Fruit fly (Drosophila melanogaster): ENCODE measurements around the gene Idgf1.

The Idgf1 gene

dm6 chr2L:16495193-16495780 lies 50.2 kb downstream of the Idgf1 start (continued):
- TF ChIP-seq CG10669 (GFP tag; optimal IDR thresholded peaks at IDR 0.05) (no peak), Eip93F (GFP tag; optimal IDR thresholded peaks at IDR 0.05) (no peak), CG32006 (GFP tag; optimal IDR thresholded peaks at IDR 0.05) (peak; percentile 96), CG6854 (GFP tag; optimal IDR thresholded peaks at IDR 0.05) (no peak), CG7368 (GFP tag; optimal IDR thresholded peaks at IDR 0.05) (no peak), achi (GFP tag; optimal IDR thresholded peaks at IDR 0.05) (peak; percentile 94), CG3032 (tag; optimal IDR thresholded peaks at IDR 0.05) (no peak), fd85E (GFP tag; optimal IDR thresholded peaks at IDR 0.05) (no peak), CG8119 (GFP tag; IDR thresholded peaks at IDR 0.05) (peak; percentile 97), Sox15 (GFP tag; optimal IDR thresholded peaks at IDR 0.05) (peak; percentile 82), Hr38 (GFP tag; optimal IDR thresholded peaks at IDR 0.05) (peak; percentile 52), svp (GFP tag) (peak; percentile 28), OdsH (GFP tag; optimal IDR thresholded peaks at IDR 0.05) (peak; percentile 95), vri (GFP tag; optimal IDR thresholded peaks at IDR 0.05) (peak; percentile 74), lz (GFP tag; optimal IDR thresholded peaks at IDR 0.05) (peak; percentile 83), CG1621 (tag; optimal IDR thresholded peaks at IDR 0.05) (peak; percentile 93), CG6792 (GFP tag; optimal IDR thresholded peaks at IDR 0.05) (peak; percentile 92), CG11902 (GFP tag; optimal IDR thresholded peaks at IDR 0.05) (no peak), CG3919 (GFP tag; optimal IDR thresholded peaks at IDR 0.05) (no peak), dac (GFP tag; optimal IDR thresholded peaks at IDR 0.05) (peak; percentile 49), CG15336 (GFP tag; IDR thresholded peaks at IDR 0.05) (peak; percentile 98), pdm3 (GFP tag; optimal IDR thresholded peaks at IDR 0.05) (peak; percentile 94), Blimp-1 (GFP tag; optimal IDR thresholded peaks at IDR 0.05) (no peak), CG16779 (tag; optimal IDR thresholded peaks at IDR 0.05) (peak; percentile 86), Met (GFP tag; optimal IDR thresholded peaks at IDR 0.05) (peak; percentile 29), Sox14 (GFP tag; optimal IDR thresholded peaks at IDR 0.05) (peak; percentile 93), cyc (GFP tag; optimal IDR thresholded peaks at IDR 0.05) (no peak), eg (GFP tag; IDR thresholded peaks at IDR 0.05) (peak; percentile 62), Lpt (GFP tag; optimal IDR thresholded peaks at IDR 0.05) (peak; percentile 94), salr (GFP tag; optimal IDR thresholded peaks at IDR 0.05) (peak; percentile 83 to 93)
